Fruit fly (Drosophila melanogaster) whole organism, embryonic: ENCODE results near the gene Gr21a.
A peak's percentile ranks its signal among the peaks of the same experiment; 100 is the strongest.

Experiments used
- Awh ChIP-seq: fragments of 200-800 bp; sonication (Bioruptor generic); IDR thresholded peaks from 2 replicates; pipeline ENCODE4, ENCODE4 v1.3.6; 2022; ENCODE audit warnings: missing biosample characterization, missing genetic modification characterization
- BEAF-32 ChIP-seq: fragments of 200-800 bp; sonication (Bioruptor generic); optimal IDR thresholded peaks from 3 replicates; lab custom pipeline; 2017; ENCODE audit warnings: missing biosample characterization, missing genetic modification characterization, mild to moderate bottlenecking, moderate library complexity, missing genetic modification reagents
- CG10431 ChIP-seq: fragments of 200-800 bp; sonication (Bioruptor generic); optimal IDR thresholded peaks from 3 replicates; lab custom pipeline; 2018; ENCODE audit warnings: missing biosample characterization, mild to moderate bottlenecking, missing genetic modification characterization
- CG11696 ChIP-seq: fragments of 200-800 bp; sonication (Bioruptor generic); IDR thresholded peaks from 2 replicates; pipeline ENCODE4 v1.3.6; 2022; ENCODE audit warnings: missing biosample characterization, missing genetic modification characterization
- CG11723 ChIP-seq: fragments of 200-800 bp; sonication (Bioruptor generic); optimal IDR thresholded peaks from 2 replicates; lab custom pipeline; 2017; ENCODE audit warnings: missing biosample characterization, mild to moderate bottlenecking, missing genetic modification characterization
- CG12744 ChIP-seq: fragments of 200-800 bp; sonication (Bioruptor generic); optimal IDR thresholded peaks from 2 replicates; lab custom pipeline; 2016; ENCODE audit warnings: missing biosample characterization, missing genetic modification characterization
- CG14667 ChIP-seq: fragments of 200-800 bp; sonication (Bioruptor generic); IDR thresholded peaks from 2 replicates; pipeline ENCODE4 v1.3.6; 2022; ENCODE audit warnings: missing biosample characterization, missing genetic modification characterization
- CG14710 ChIP-seq: fragments of 200-800 bp; sonication (Bioruptor generic); optimal IDR thresholded peaks from 3 replicates; lab custom pipeline; 2019; ENCODE audit warnings: missing biosample characterization, mild to moderate bottlenecking, missing genetic modification characterization, moderate library complexity
- CG15514 ChIP-seq: fragments of 200-800 bp; sonication (Bioruptor generic); optimal IDR thresholded peaks from 3 replicates; lab custom pipeline; 2017; ENCODE audit warnings: missing biosample characterization, missing genetic modification characterization, mild to moderate bottlenecking, moderate library complexity, missing genetic modification reagents
- CG16815 ChIP-seq: fragments of 200-800 bp; sonication (Bioruptor generic); optimal IDR thresholded peaks from 3 replicates; lab custom pipeline; 2017; ENCODE audit warnings: missing biosample characterization, mild to moderate bottlenecking, missing genetic modification characterization
- CG17568 ChIP-seq: fragments of 200-800 bp; sonication (Bioruptor generic); optimal IDR thresholded peaks from 2 replicates; lab custom pipeline; 2018; ENCODE audit warnings: missing biosample characterization, mild to moderate bottlenecking, missing genetic modification characterization, moderate library complexity
- CG17912 ChIP-seq: fragments of 200-800 bp; sonication (Bioruptor generic); optimal IDR thresholded peaks from 2 replicates; lab custom pipeline; 2018; ENCODE audit warnings: missing biosample characterization, mild to moderate bottlenecking, missing genetic modification characterization
- CG2129 ChIP-seq: fragments of 200-800 bp; sonication (Bioruptor generic); IDR thresholded peaks from 2 replicates; pipeline ENCODE4 v1.3.6; 2022; ENCODE audit warnings: missing biosample characterization, missing genetic modification characterization; ENCODE audit not compliant: partially characterized antibody
- CG2678 ChIP-seq: fragments of 200-800 bp; sonication (Bioruptor generic); optimal IDR thresholded peaks from 3 replicates; lab custom pipeline; 2019; ENCODE audit warnings: missing biosample characterization, mild to moderate bottlenecking, missing genetic modification characterization, moderate library complexity
- CG30431 ChIP-seq: fragments of 200-800 bp; sonication (Bioruptor generic); optimal IDR thresholded peaks from 2 replicates; lab custom pipeline; 2017; ENCODE audit warnings: missing biosample characterization, missing genetic modification characterization
- CG6791 ChIP-seq: fragments of 200-800 bp; sonication (Bioruptor generic); IDR thresholded peaks from 3 replicates; pipeline ENCODE4 v1.3.6; 2022; ENCODE audit warnings: missing biosample characterization, missing genetic modification characterization; ENCODE audit not compliant: partially characterized antibody
- CG7271 ChIP-seq: fragments of 200-800 bp; sonication (Bioruptor generic); optimal IDR thresholded peaks from 2 replicates; lab custom pipeline; 2018; ENCODE audit warnings: missing biosample characterization, mild to moderate bottlenecking, missing genetic modification characterization, moderate library complexity
- CG7928 ChIP-seq: fragments of 200-800 bp; sonication (Bioruptor generic); optimal IDR thresholded peaks from 2 replicates; lab custom pipeline; 2017; ENCODE audit warnings: missing biosample characterization, mild to moderate bottlenecking, missing genetic modification characterization
- CG9437 ChIP-seq: fragments of 200-800 bp; sonication (Bioruptor generic); optimal IDR thresholded peaks from 2 replicates; lab custom pipeline; 2018; ENCODE audit warnings: missing biosample characterization, mild to moderate bottlenecking, missing genetic modification characterization
- CTCF ChIP-seq: fragments of 200-800 bp; sonication (Bioruptor generic); optimal IDR thresholded peaks from 2 replicates; lab custom pipeline; 2017; ENCODE audit warnings: missing biosample characterization, mild to moderate bottlenecking, missing genetic modification characterization, moderate library complexity
- Chrac-16 ChIP-seq: fragments of 200-800 bp; sonication (Bioruptor generic); optimal IDR thresholded peaks from 3 replicates; lab custom pipeline; 2016; ENCODE audit warnings: missing biosample characterization, missing genetic modification characterization
- Dad ChIP-seq: fragments of 200-800 bp; sonication (Bioruptor generic); optimal IDR thresholded peaks from 3 replicates; lab custom pipeline; 2016; ENCODE audit warnings: missing biosample characterization, missing genetic modification characterization
- Dip2 ChIP-seq: fragments of 200-800 bp; sonication (Bioruptor generic); IDR thresholded peaks from 2 replicates; pipeline ENCODE4 v1.3.6; 2022; ENCODE audit warnings: missing biosample characterization, missing genetic modification characterization
- Dll ChIP-seq: fragments of 200-800 bp; sonication (Bioruptor generic); IDR thresholded peaks from 4 replicates; pipeline ENCODE4 v1.3.6; 2022; ENCODE audit warnings: missing biosample characterization, missing genetic modification characterization; ENCODE audit not compliant: partially characterized antibody
- E2f1 ChIP-seq: fragments of 200-800 bp; sonication (Bioruptor generic); IDR thresholded peaks from 2 replicates; pipeline ENCODE4 v1.3.6; 2022; ENCODE audit warnings: missing biosample characterization, missing genetic modification characterization
- Hmr ChIP-seq: fragments of 200-800 bp; sonication (Bioruptor generic); optimal IDR thresholded peaks from 3 replicates; lab custom pipeline; 2017; ENCODE audit warnings: mild to moderate bottlenecking, missing biosample characterization, missing genetic modification reagents, missing genetic modification characterization
- Hr78 ChIP-seq, 2 experiments: fragments of 200-800 bp in 1 of 2; fragments of >200 bp in 1 of 2; sonication (Bioruptor generic) in 1 of 2; optimal IDR thresholded peaks; 2 replicates each; lab custom pipeline; 2017 to 2019; ENCODE audit warnings: missing biosample characterization in 2 of 2, missing genetic modification characterization in 2 of 2, mild to moderate bottlenecking in 1 of 2, moderate library complexity in 1 of 2
- MBD-R2 ChIP-seq: fragments of 200-800 bp; sonication (Bioruptor generic); IDR thresholded peaks from 2 replicates; pipeline ENCODE4 v1.3.6; 2022; ENCODE audit warnings: missing biosample characterization, missing genetic modification characterization
- Neu2 ChIP-seq: fragments of 200-800 bp; sonication (Bioruptor generic); optimal IDR thresholded peaks from 3 replicates; lab custom pipeline; 2016; ENCODE audit warnings: missing biosample characterization, missing genetic modification characterization, borderline replicate concordance
- Sox102F ChIP-seq: fragments of 200-800 bp; sonication (Bioruptor generic); optimal IDR thresholded peaks from 2 replicates; lab custom pipeline; 2018; ENCODE audit warnings: missing biosample characterization, mild to moderate bottlenecking, missing genetic modification characterization, moderate library complexity
- Spps ChIP-seq: fragments of 200-800 bp; sonication (Bioruptor generic); optimal IDR thresholded peaks from 2 replicates; lab custom pipeline; 2018; ENCODE audit warnings: missing biosample characterization, mild to moderate bottlenecking, missing genetic modification characterization
- Sry-β ChIP-seq: fragments of 200-800 bp; sonication (Bioruptor generic); optimal IDR thresholded peaks from 2 replicates; lab custom pipeline; 2018; ENCODE audit warnings: missing biosample characterization, mild to moderate bottlenecking, missing genetic modification characterization, moderate library complexity
- Xbp1 ChIP-seq: fragments of 200-800 bp; sonication (Bioruptor generic); optimal IDR thresholded peaks from 3 replicates; lab custom pipeline; 2016; ENCODE audit warnings: missing biosample characterization, mild to moderate bottlenecking, missing genetic modification characterization
- YL-1 ChIP-seq: fragments of 200-800 bp; sonication (Bioruptor generic); optimal IDR thresholded peaks from 3 replicates; lab custom pipeline; 2017; ENCODE audit warnings: missing biosample characterization, mild to moderate bottlenecking, missing genetic modification characterization
- ash1 ChIP-seq: fragments of 200-800 bp; sonication (Bioruptor generic); optimal IDR thresholded peaks from 2 replicates; lab custom pipeline; 2018; ENCODE audit warnings: missing biosample characterization, mild to moderate bottlenecking, missing genetic modification characterization
- caup ChIP-seq: fragments of 200-800 bp; sonication (Bioruptor generic); optimal IDR thresholded peaks from 3 replicates; lab custom pipeline; 2017; ENCODE audit warnings: missing biosample characterization, mild to moderate bottlenecking, missing genetic modification characterization, moderate library complexity; ENCODE audit not compliant: severe bottlenecking
- chinmo ChIP-seq: fragments of 200-800 bp; sonication (Bioruptor generic); IDR thresholded peaks from 4 replicates; pipeline ENCODE4 v1.3.6; 2022; ENCODE audit warnings: missing biosample characterization, missing genetic modification characterization; ENCODE audit not compliant: partially characterized antibody
- crp ChIP-seq, 2 experiments: fragments of 200-800 bp; sonication (Bioruptor generic); optimal IDR thresholded peaks; 2 replicates in 1 of 2; 3 replicates in 1 of 2; lab custom pipeline; 2017; ENCODE audit warnings: missing biosample characterization in 2 of 2, missing genetic modification characterization in 2 of 2, mild to moderate bottlenecking in 1 of 2, moderate library complexity in 1 of 2
- dysf ChIP-seq: fragments of 200-800 bp; sonication (Bioruptor generic); IDR thresholded peaks from 3 replicates; pipeline ENCODE4 v1.3.6; 2022; ENCODE audit warnings: missing biosample characterization, missing genetic modification characterization
- emc ChIP-seq: fragments of 200-800 bp; sonication (Bioruptor generic); optimal IDR thresholded peaks from 2 replicates; lab custom pipeline; 2016; ENCODE audit warnings: missing biosample characterization, missing genetic modification characterization
- gce ChIP-seq: fragments of 200-800 bp; sonication (Bioruptor generic); IDR thresholded peaks from 3 replicates; pipeline ENCODE4 v1.3.6; 2022; ENCODE audit warnings: missing biosample characterization, missing genetic modification characterization
- grn ChIP-seq: fragments of 200-800 bp; sonication (Bioruptor generic); optimal IDR thresholded peaks from 3 replicates; lab custom pipeline; 2017; ENCODE audit warnings: missing biosample characterization, missing genetic modification characterization
- insv ChIP-seq, 2 experiments: fragments of 200-800 bp; sonication (Bioruptor generic); optimal IDR thresholded peaks; 3 replicates each; lab custom pipeline; 2016 to 2018; ENCODE audit warnings: missing biosample characterization in 2 of 2, missing genetic modification characterization in 2 of 2
- onecut ChIP-seq: fragments of 200-800 bp; sonication (Bioruptor generic); IDR thresholded peaks from 2 replicates; pipeline ENCODE4 v1.3.6; 2022; ENCODE audit warnings: missing biosample characterization, missing genetic modification characterization
- peb ChIP-seq: fragments of 200-800 bp; sonication (Bioruptor generic); IDR thresholded peaks from 2 replicates; pipeline ENCODE4 v1.3.6; 2022; ENCODE audit warnings: missing biosample characterization, missing genetic modification characterization
- prd ChIP-seq, 3 experiments: fragments of >200 bp in 2 of 3; fragments of 200-800 bp in 1 of 3; sonication (Bioruptor generic) in 1 of 3; optimal IDR thresholded peaks in 2 of 3; IDR thresholded peaks in 1 of 3; 2 replicates in 2 of 3; 3 replicates in 1 of 3; pipeline versions ENCODE4 v1.3.6 to Lab custom; 2017 to 2022; ENCODE audit warnings: missing biosample characterization in 1 of 3, missing genetic modification characterization in 1 of 3
- psq ChIP-seq: fragments of 200-800 bp; sonication (Bioruptor generic); optimal IDR thresholded peaks from 2 replicates; lab custom pipeline; 2017; ENCODE audit warnings: missing biosample characterization, missing genetic modification characterization
- tx ChIP-seq: fragments of 200-800 bp; sonication (Bioruptor generic); optimal IDR thresholded peaks from 2 replicates; lab custom pipeline; 2016; ENCODE audit warnings: missing biosample characterization, missing genetic modification characterization
- unpg ChIP-seq: fragments of 200-800 bp; sonication (Bioruptor generic); optimal IDR thresholded peaks from 3 replicates; lab custom pipeline; 2018; ENCODE audit warnings: missing biosample characterization, mild to moderate bottlenecking, missing genetic modification characterization, moderate library complexity

Gr21a gene

DNA sequence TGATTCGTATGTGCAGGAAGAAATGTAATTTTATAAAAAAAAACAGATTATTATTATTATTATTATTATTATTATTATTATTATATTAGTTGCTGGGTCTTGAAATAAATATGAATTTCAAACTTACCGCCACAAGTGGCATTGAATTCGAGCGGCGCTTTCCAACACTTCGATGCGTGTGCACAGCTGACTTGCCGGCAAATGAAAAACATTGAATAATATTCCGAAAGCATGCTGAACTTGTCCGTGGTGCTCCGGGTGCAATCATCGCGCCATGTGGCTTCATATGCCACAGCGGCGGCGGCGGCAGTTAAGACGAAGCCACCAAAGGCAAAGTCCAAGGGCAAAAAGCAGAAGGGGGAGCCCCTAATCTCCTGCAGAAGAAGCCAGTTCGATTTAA, 31.1 kb downstream of the Gr21a start, which contains the start of gene Dbp21E2 (continued):
- TF ChIP-seq Awh (GFP tag; lab: Robert Waterston, UW) (no peak), ash1 (GFP tag; lab: Kevin White, UChicago) (no peak), psq (GFP tag; lab: Kevin White, UChicago) (no peak), Xbp1 (GFP tag; lab: Kevin White, UChicago) (no peak), gce (GFP tag; lab: Robert Waterston, UW) (no peak), Sry-β (GFP tag; lab: Kevin White, UChicago) (no peak), CG11696 (GFP tag; lab: Robert Waterston, UW) (no peak), CG6791 (GFP tag; lab: Robert Waterston, UW) (no peak), crp (GFP tag; optimal IDR thresholded peaks at IDR 0.05; lab: Kevin White, UChicago) (peak in 1 of 2 experiments; percentile 84), prd (optimal IDR thresholded peaks at IDR 0.05; lab: Kevin White, UChicago) (no peak), prd (GFP tag; IDR thresholded peaks at IDR 0.05; lab: Robert Waterston, UW) (no peak), CG14667 (GFP tag; lab: Robert Waterston, UW) (no peak), CG9437 (GFP tag; lab: Kevin White, UChicago) (no peak), peb (no peak), unpg (GFP tag; lab: Kevin White, UChicago) (no peak), emc (GFP tag; lab: Kevin White, UChicago) (no peak), Dll (peak; percentile 18; the same call in 1 of the 4 replicates), MBD-R2 (peak; percentile 74), CG12744 (GFP tag; lab: Kevin White, UChicago) (no peak), BEAF-32 (GFP tag; lab: Kevin White, UChicago) (no peak), dysf (GFP tag; lab: Robert Waterston, UW) (no peak), CG2129 (GFP tag; lab: Robert Waterston, UW) (no peak), CG15514 (GFP tag; lab: Kevin White, UChicago) (peak; percentile 11), CG10431 (no peak), CG7271 (tag; lab: Kevin White, UChicago) (no peak)

DNA sequence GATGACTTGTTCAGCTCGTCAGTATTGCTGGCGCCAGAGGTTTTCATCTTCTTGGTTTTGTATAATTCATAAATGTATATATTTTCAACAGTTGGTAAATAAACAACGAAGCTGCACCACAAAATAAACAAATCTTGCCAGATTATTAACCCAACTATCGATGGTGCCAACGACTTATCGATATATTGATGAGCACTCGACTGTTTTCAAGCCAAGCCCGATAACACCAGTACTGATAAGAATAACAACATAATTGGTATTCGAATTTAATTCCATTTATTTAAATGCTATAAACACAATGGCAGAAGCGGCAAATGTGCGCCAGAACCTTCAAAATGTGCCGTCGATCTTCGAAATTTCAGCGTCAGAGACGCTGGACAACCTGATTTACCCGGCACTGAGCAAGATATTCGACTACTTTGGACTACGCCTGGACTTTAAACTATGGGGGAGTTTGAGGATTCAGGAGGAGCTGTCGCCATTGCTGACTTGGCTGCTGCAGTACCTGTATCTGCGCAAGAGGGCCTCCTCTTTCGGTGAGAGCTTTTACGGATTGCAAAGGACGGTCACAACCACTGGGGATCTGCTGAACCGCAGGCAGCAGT, 35.6 kb downstream of the Gr21a start, which contains the start of the genes Saf6 and Pex12:
Saf6 (minus strand) TSS at position 166 of the 605 bp plus-strand sequence.
Pex12 (plus strand) TSS at position 209 of the 605 bp plus-strand sequence.
- TF ChIP-seq CG30431 (GFP tag; lab: Kevin White, UChicago) (no peak), Chrac-16 (GFP tag; lab: Kevin White, UChicago) (no peak), chinmo (GFP tag; lab: Robert Waterston, UW) (peak; percentile 89), Hr78 (GFP tag; optimal IDR thresholded peaks at IDR 0.05; lab: Kevin White, UChicago) (no peak), CG17912 (no peak), Hmr (no peak), Spps (tag; lab: Kevin White, UChicago) (no peak), CG14710 (tag; lab: Kevin White, UChicago) (peak; percentile 21), onecut (GFP tag; lab: Robert Waterston, UW) (no peak), CG11723 (GFP tag; lab: Kevin White, UChicago) (no peak), CG7928 (GFP tag; lab: Kevin White, UChicago) (no peak), CG16815 (GFP tag; lab: Kevin White, UChicago) (no peak), grn (GFP tag; lab: Kevin White, UChicago) (no peak), YL-1 (GFP tag; lab: Kevin White, UChicago) (peak; percentile 7), CG17568 (GFP tag; lab: Kevin White, UChicago) (no peak), Dad (GFP tag; lab: Kevin White, UChicago) (no peak), CG7271 (tag; lab: Kevin White, UChicago) (no peak), CG2678 (tag; lab: Kevin White, UChicago) (no peak), Dip2 (GFP tag; lab: Robert Waterston, UW) (no peak), tx (no peak), Neu2 (GFP tag; lab: Kevin White, UChicago) (no peak), E2f1 (GFP tag; lab: Robert Waterston, UW) (no peak), insv (GFP tag; optimal IDR thresholded peaks at IDR 0.05; lab: Kevin White, UChicago) (peak in 1 of 2 experiments; percentile 54), Sox102F (GFP tag; lab: Kevin White, UChicago) (no peak), caup (GFP tag; lab: Kevin White, UChicago) (no peak), peb (no peak), CTCF (GFP tag; lab: Kevin White, UChicago) (no peak)
